Worm (Caenorhabditis elegans): ENCODE data around the gene C33H5.1.

Gene C33H5.1

ce11 chrIV:7789521-7789949, 19.2 kb upstream of the C33H5.1 start, which contains the start of gene imp-3 (continued):
- TF ChIP-seq efl-1 (GFP tag; optimal IDR thresholded peaks at IDR 0.05) (no peak), F37B4.10 (GFP tag; IDR thresholded peaks at IDR 0.05) (no peak), mes-4 (tag; optimal IDR thresholded peaks at IDR 0.05) (no peak), aptf-3 (GFP tag; IDR thresholded peaks at IDR 0.05) (peak; percentile 35; the same call in 1 of the 2 replicates), attf-5 (GFP tag; optimal IDR thresholded peaks at IDR 0.05) (peak; percentile 74), F52B5.7 (tag; optimal IDR thresholded peaks at IDR 0.05) (peak; percentile 84), die-1 (tag; optimal IDR thresholded peaks at IDR 0.05) (no peak), dpff-1 (tag; optimal IDR thresholded peaks at IDR 0.05) (peak; percentile 7), zfh-2 (GFP tag; conservative IDR thresholded peaks at IDR 0.05) (no peak), egrh-3 (GFP tag; IDR thresholded peaks at IDR 0.05) (no peak), tlf-1 (GFP tag; optimal IDR thresholded peaks at IDR 0.05) (peak; percentile 53), ama-1 (optimal IDR thresholded peaks at IDR 0.05) (peak; percentile 95), ama-1 (GFP tag; optimal IDR thresholded peaks at IDR 0.05) (peak; percentile 51 to 81), nfyb-1 (GFP tag; IDR thresholded peaks at IDR 0.05) (peak; percentile 69), ZK185.1 (tag; optimal IDR thresholded peaks at IDR 0.05; ENCODE audit: poor library complexity, severe bottlenecking) (peak; percentile 12), nhr-120 (GFP tag; IDR thresholded peaks at IDR 0.05) (no peak), hlh-26 (GFP tag; conservative IDR thresholded peaks at IDR 0.05) (no peak), chd-7 (tag; optimal IDR thresholded peaks at IDR 0.05) (peak; percentile 75)

ce11 chrIV:7790151-7790691, 18.5 kb upstream of the C33H5.1 start:
- TF ChIP-seq let-526 (GFP tag; IDR thresholded peaks at IDR 0.05) (0 out of 2 replicates have a peak, but pooled peaks have one; percentile 47), mcd-1 (GFP tag; IDR thresholded peaks at IDR 0.05) (peak; percentile 7; the same call in 1 of the 2 replicates), hrde-1 (tag; optimal IDR thresholded peaks at IDR 0.05; ENCODE audit: borderline replicate concordance) (no peak), snpc-4 (GFP tag; optimal IDR thresholded peaks at IDR 0.05) (no peak), snpc-4 (tag; optimal IDR thresholded peaks at IDR 0.05) (no peak), zfh-2 (GFP tag; conservative IDR thresholded peaks at IDR 0.05) (peak; percentile 36; the same call in 1 of the 2 replicates), madf-8 (GFP tag; conservative IDR thresholded peaks at IDR 0.05) (0 out of 2 replicates have a peak, but pooled peaks have one; percentile 12), ceh-100 (GFP tag; IDR thresholded peaks at IDR 0.05) (no peak), ceh-58 (GFP tag; IDR thresholded peaks at IDR 0.05) (no peak), madf-3 (GFP tag; IDR thresholded peaks at IDR 0.05) (peak; percentile 57; the same call in 1 of the 2 replicates)

- TF ChIP-seq somi-1 (GFP tag; optimal IDR thresholded peaks at IDR 0.05) (no peak), T26A5.8 (tag; optimal IDR thresholded peaks at IDR 0.05) (no peak), lin-40 (tag; optimal IDR thresholded peaks at IDR 0.05) (peak; percentile 63), F55B11.4 (tag; optimal IDR thresholded peaks at IDR 0.05; ENCODE audit: borderline replicate concordance, insufficient read depth) (no peak), bed-1 (GFP tag; IDR thresholded peaks at IDR 0.05) (no peak), madf-3 (GFP tag; IDR thresholded peaks at IDR 0.05) (peak; percentile 99), repo-1 (tag; optimal IDR thresholded peaks at IDR 0.05) (no peak), ceh-100 (GFP tag; IDR thresholded peaks at IDR 0.05) (peak; percentile 61), rpc-1 (optimal IDR thresholded peaks at IDR 0.05) (no peak), rpc-1 (tag; optimal IDR thresholded peaks at IDR 0.05) (no peak), Y56A3A.18 (GFP tag; IDR thresholded peaks at IDR 0.05) (no peak), F49E8.2 (tag; optimal IDR thresholded peaks at IDR 0.05; ENCODE audit: insufficient read depth) (peak; percentile 83), ceh-79 (tag; optimal IDR thresholded peaks at IDR 0.05) (no peak), Y79H2A.3 (GFP tag; conservative IDR thresholded peaks at IDR 0.05) (no peak), zfh-2 (GFP tag; conservative IDR thresholded peaks at IDR 0.05) (no peak), nhr-179 (tag; optimal IDR thresholded peaks at IDR 0.05) (no peak), dpff-1 (tag; optimal IDR thresholded peaks at IDR 0.05) (no peak), madf-8 (GFP tag; conservative IDR thresholded peaks at IDR 0.05) (peak; percentile 81), snpc-3.4 (tag; optimal IDR thresholded peaks at IDR 0.05) (peak; percentile 75), egl-44 (GFP tag; IDR thresholded peaks at IDR 0.05) (no peak), F39B2.1 (GFP tag; IDR thresholded peaks at IDR 0.05) (no peak), ama-1 (optimal IDR thresholded peaks at IDR 0.05) (peak; percentile 28), ama-1 (GFP tag; optimal IDR thresholded peaks at IDR 0.05) (peak in 1 of 2 experiments; percentile 29), die-1 (tag; optimal IDR thresholded peaks at IDR 0.05) (peak; percentile 53), lag-1 (GFP tag; IDR thresholded peaks at IDR 0.05) (no peak)
Observed at ce11 chrIV:7790801-7791588, 17.7 kb upstream of the C33H5.1 start, which contains the start of gene rsp-6. Gene rsp-6 (minus strand): TSS chrIV:7791229.
